Worm (Caenorhabditis elegans) whole organism, young adult: ENCODE measurements around the gene cpr-9.

Experiments used
- B0261.1 ChIP-seq: sonication (generic microtip); optimal IDR thresholded peaks from 2 replicates; lab custom pipeline; 2016; ENCODE audit warnings: mild to moderate bottlenecking, missing genetic modification characterization, moderate library complexity, missing compliant biosample characterization
- F10E7.11 ChIP-seq: sonication (generic microtip); optimal IDR thresholded peaks from 2 replicates; lab custom pipeline; 2017; ENCODE audit warnings: mild to moderate bottlenecking, missing genetic modification characterization, moderate library complexity, missing compliant biosample characterization
- F57A8.1 ChIP-seq: fragments of 200-800 bp; sonication (Bioruptor generic); optimal IDR thresholded peaks from 2 replicates; lab custom pipeline; 2018; ENCODE audit warnings: mild to moderate bottlenecking, missing genetic modification characterization, moderate library complexity, missing compliant biosample characterization
- Y53G8AR.9 ChIP-seq: fragments of 200-800 bp; sonication (Bioruptor generic); conservative IDR thresholded peaks from 2 replicates; pipeline ENCODE4 v1.3.6; 2022; ENCODE audit warnings: missing genetic modification reagents, missing genetic modification characterization, missing compliant biosample characterization
- attf-5 ChIP-seq: fragments of 200-800 bp; sonication (Bioruptor generic); optimal IDR thresholded peaks from 2 replicates; lab custom pipeline; 2018; ENCODE audit warnings: mild to moderate bottlenecking, missing genetic modification characterization, missing compliant biosample characterization
- bed-1 ChIP-seq: fragments of 200-800 bp; sonication (Bioruptor generic); IDR thresholded peaks from 2 replicates; pipeline ENCODE4 v1.3.6; 2022; ENCODE audit warnings: missing genetic modification reagents, missing genetic modification characterization, missing compliant biosample characterization
- dpl-1 ChIP-seq: fragments of 150-350 bp; optimal IDR thresholded peaks from 2 replicates; lab custom pipeline; 2014; ENCODE audit warnings: missing biosample characterization, missing genetic modification reagents, missing genetic modification characterization
- ets-4 ChIP-seq: fragments of 200-800 bp; sonication (Bioruptor generic); optimal IDR thresholded peaks from 2 replicates; lab custom pipeline; 2018; ENCODE audit warnings: mild to moderate bottlenecking, missing genetic modification characterization, missing compliant biosample characterization
- him-1 ChIP-seq: sonication (generic microtip); optimal IDR thresholded peaks from 2 replicates; lab custom pipeline; 2016; ENCODE audit warnings: missing genotype, missing genetic modification reagents, missing genetic modification characterization, missing compliant biosample characterization
- lin-54 ChIP-seq: fragments of 200-800 bp; sonication (Bioruptor generic); optimal IDR thresholded peaks from 2 replicates; lab custom pipeline; 2018; ENCODE audit warnings: mild to moderate bottlenecking, missing genetic modification characterization, missing compliant biosample characterization
- nfya-1 ChIP-seq: sonication (generic microtip); optimal IDR thresholded peaks from 2 replicates; lab custom pipeline; 2017; ENCODE audit warnings: antibody characterized with exemption, missing compliant biosample characterization, missing genetic modification characterization, borderline replicate concordance; ENCODE audit not compliant: insufficient read depth
- pha-4 ChIP-seq: fragments of 150-350 bp; sonication (generic microtip); optimal IDR thresholded peaks from 2 replicates; lab custom pipeline; 2014; ENCODE audit warnings: missing biosample characterization, missing genetic modification reagents, missing genetic modification characterization
- sea-2 ChIP-seq: fragments of 200-800 bp; sonication (Bioruptor generic); IDR thresholded peaks from 2 replicates; pipeline ENCODE4 v1.3.6; 2022; ENCODE audit warnings: missing genetic modification characterization, missing compliant biosample characterization

DNA sequence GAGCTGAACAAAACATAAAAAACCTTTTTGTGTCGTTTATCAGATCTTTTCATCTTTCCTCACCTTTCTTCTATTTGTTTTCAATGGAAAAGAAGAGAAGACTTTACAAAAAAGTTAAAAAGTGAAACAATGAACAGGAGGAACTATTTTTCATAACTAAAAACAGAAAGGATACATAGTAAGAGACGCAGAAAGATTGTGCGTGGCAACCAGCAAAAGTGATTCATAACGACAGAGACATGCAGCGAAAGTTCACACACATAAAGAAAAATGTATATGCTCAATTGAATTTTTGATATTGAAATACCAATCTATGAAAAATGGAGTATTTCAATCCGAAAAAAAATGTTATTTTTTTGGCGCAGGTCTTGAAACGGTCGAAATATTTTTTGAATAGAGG is 13.0 kb upstream of the cpr-9 start:
- TF ChIP-seq pha-4 (tag; lab: Kevin White, UChicago) = no peak
- TF ChIP-seq sea-2 (GFP tag; lab: Robert Waterston, UW) = no peak
- no peak for TF ChIP-seq F10E7.11 (tag; lab: Kevin White, UChicago)
- no peak for TF ChIP-seq nfya-1 (tag; lab: Kevin White, UChicago)
- TF ChIP-seq F57A8.1 (GFP tag; lab: Kevin White, UChicago) = no peak
- no peak for TF ChIP-seq dpl-1 (GFP tag; lab: Kevin White, UChicago)
- TF ChIP-seq lin-54 (GFP tag; lab: Kevin White, UChicago) = no peak
- TF ChIP-seq bed-1 (GFP tag; lab: Robert Waterston, UW) = no peak
- no peak for TF ChIP-seq Y53G8AR.9 (GFP tag; lab: Robert Waterston, UW)
- TF ChIP-seq ets-4 (GFP tag; lab: Kevin White, UChicago) = no peak
- TF ChIP-seq him-1 (tag; lab: Kevin White, UChicago) = no peak
- no peak for TF ChIP-seq attf-5 (GFP tag; lab: Kevin White, UChicago)
- no peak for TF ChIP-seq B0261.1 (tag; lab: Kevin White, UChicago)
